Worm (Caenorhabditis elegans) whole organism, L1 larva: ENCODE data around the gene npp-25.

Source experiments
- egl-27 ChIP-seq, 2 experiments: fragments of 150-350 bp in 1 of 2; sonication (generic microtip); optimal IDR thresholded peaks; 3 replicates each; lab custom pipeline; 2017 to 2018; ENCODE audit warnings: missing biosample characterization in 2 of 2, missing genetic modification characterization in 2 of 2, missing genetic modification reagents in 2 of 2
- fkh-10 ChIP-seq: sonication (generic microtip); optimal IDR thresholded peaks from 2 replicates; lab custom pipeline; 2017; ENCODE audit warnings: missing biosample characterization, missing genetic modification reagents, missing genetic modification characterization
- lin-13 ChIP-seq: fragments of 150-350 bp; optimal IDR thresholded peaks from 2 replicates; lab custom pipeline; 2014; ENCODE audit warnings: missing biosample characterization, missing genetic modification reagents, missing genetic modification characterization
- lin-35 ChIP-seq, 2 experiments: fragments of 150-350 bp; optimal IDR thresholded peaks; 2 replicates each; lab custom pipeline; 2014; ENCODE audit warnings: missing biosample characterization in 2 of 2, missing genetic modification characterization in 2 of 2, missing genetic modification reagents in 2 of 2
- nhr-12 ChIP-seq: sonication (generic microtip); optimal IDR thresholded peaks from 2 replicates; lab custom pipeline; 2017; ENCODE audit warnings: missing biosample characterization, missing genetic modification characterization
- nhr-71 ChIP-seq: sonication (generic microtip); optimal IDR thresholded peaks from 2 replicates; lab custom pipeline; 2016; ENCODE audit warnings: mild to moderate bottlenecking, missing genetic modification characterization, moderate library complexity, missing compliant biosample characterization
- snpc-4 ChIP-seq: fragments of 150-350 bp; optimal IDR thresholded peaks from 2 replicates; lab custom pipeline; 2014; ENCODE audit warnings: missing biosample characterization, missing genetic modification characterization

ce11 chrIII:12920810-12921209, 5.0 kb downstream of the npp-25 start:
- TF ChIP-seq fkh-10 (GFP tag; lab: Kevin White, UChicago) (no peak), nhr-12 (no peak), snpc-4 (tag; lab: Kevin White, UChicago) (no peak), lin-13 (GFP tag; lab: Kevin White, UChicago) (no peak), lin-35 (GFP tag; optimal IDR thresholded peaks at IDR 0.05; lab: Kevin White, UChicago) (no peak), egl-27 (tag; optimal IDR thresholded peaks at IDR 0.05; lab: Kevin White, UChicago) (no peak), nhr-71 (no peak)
